Fruit fly (Drosophila melanogaster) ovary, adult (tissue): ENCODE results near the gene CG42323.

Experiments used
- CG17801 ChIP-seq: fragments of 200-800 bp; optimal IDR thresholded peaks from 2 replicates; lab custom pipeline; 2019; ENCODE audit warnings: missing biosample characterization, mild to moderate bottlenecking, missing genetic modification characterization, moderate library complexity; ENCODE audit not compliant: partially characterized antibody

The CG42323 gene

dm6 chrX:18409938-18410337, 12.3 kb upstream of the CG42323 start, which contains the start of gene Nt5b:
Gene Nt5b, minus strand, starts transcription at chrX:18410144.
- TF ChIP-seq CG17801 (GFP tag; lab: Kevin White, UChicago), result no peak

- TF ChIP-seq CG17801 (GFP tag; lab: Kevin White, UChicago), result no peak
Measured at dm6 chrX:18415115-18415514, 7.1 kb upstream of the CG42323 start, which contains the start of gene CG15056. Gene CG15056, plus strand, starts transcription at chrX:18415415.

- no peak for TF ChIP-seq CG17801 (GFP tag; lab: Kevin White, UChicago)
Measured at dm6 chrX:18437190-18437589, 15.0 kb downstream of the CG42323 start, which contains the start of gene CG6290. Gene CG6290, plus strand, starts transcription at chrX:18437490.

- no peak for TF ChIP-seq CG17801 (GFP tag; lab: Kevin White, UChicago)
Measured at dm6 chrX:18438568-18438967, 16.4 kb downstream of the CG42323 start, which contains the start of gene CG32551. Gene CG32551, plus strand, starts transcription at chrX:18438868.

- no peak for TF ChIP-seq CG17801 (GFP tag; lab: Kevin White, UChicago)
Measured at dm6 chrX:18439367-18439766, 17.2 kb downstream of the CG42323 start, which contains the start of gene CG43841. Gene CG43841, plus strand, starts transcription at chrX:18439667.

- TF ChIP-seq CG17801 (GFP tag; lab: Kevin White, UChicago), result no peak
Measured at dm6 chrX:18440481-18440880, 18.3 kb downstream of the CG42323 start, which contains the start of gene CG32548. Gene CG32548, minus strand, starts transcription at chrX:18440581.

dm6 chrX:18452717-18453116, 30.5 kb downstream of the CG42323 start:
- TF ChIP-seq CG17801 (GFP tag; lab: Kevin White, UChicago), result no peak

- TF ChIP-seq CG17801 (GFP tag; lab: Kevin White, UChicago), result no peak
Measured at dm6 chrX:18460318-18460717, 38.1 kb downstream of the CG42323 start, which contains the start of gene CG43843. Gene CG43843, minus strand, starts transcription at chrX:18460418.

- TF ChIP-seq CG17801 (GFP tag; lab: Kevin White, UChicago), result no peak
Measured at dm6 chrX:18467881-18468280, 45.7 kb downstream of the CG42323 start.
